Fruit fly (Drosophila melanogaster): ENCODE measurements around the gene CG42337.

The CG42337 gene

DNA sequence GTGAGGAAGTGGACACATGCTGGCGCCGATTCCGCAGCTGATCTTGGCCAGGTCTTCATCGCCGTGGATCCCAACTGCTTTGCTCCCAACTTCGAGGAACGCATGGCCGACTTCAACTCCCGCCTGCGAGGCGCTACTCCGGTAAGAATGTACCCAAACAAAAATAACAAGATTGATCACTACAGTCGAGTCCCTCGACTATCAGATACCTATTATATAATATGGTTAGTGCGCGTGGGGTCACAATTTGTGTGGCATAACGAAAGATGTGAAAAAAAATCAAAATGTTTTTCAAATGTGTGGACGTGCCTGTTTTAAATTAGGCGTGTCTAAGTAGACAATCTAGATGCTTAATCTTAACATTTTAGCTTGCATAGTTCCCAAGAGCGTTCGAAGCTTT is 13.3 kb upstream of the CG42337 start (continued):
- TF ChIP-seq maf-S (GFP tag; optimal IDR thresholded peaks at IDR 0.05) (no peak), CG16779 (GFP tag; IDR thresholded peaks at IDR 0.05) (no peak), CoRest (tag; optimal IDR thresholded peaks at IDR 0.05) (no peak), Optix (GFP tag; IDR thresholded peaks at IDR 0.05) (no peak), hbn (GFP tag; IDR thresholded peaks at IDR 0.05; ENCODE audit: partially characterized antibody) (no peak), CG3407 (GFP tag; optimal IDR thresholded peaks at IDR 0.05) (no peak), fd64A (GFP tag; optimal IDR thresholded peaks at IDR 0.05) (no peak), chn (GFP tag; optimal IDR thresholded peaks at IDR 0.05) (no peak), dysf (GFP tag; IDR thresholded peaks at IDR 0.05) (no peak), Mrtf (GFP tag; IDR thresholded peaks at IDR 0.05) (no peak), CG5953 (GFP tag; IDR thresholded peaks at IDR 0.05) (no peak), CG43689 (GFP tag; IDR thresholded peaks at IDR 0.05) (no peak), CG10979 (tag; optimal IDR thresholded peaks at IDR 0.05) (no peak), Atf6 (GFP tag; IDR thresholded peaks at IDR 0.05) (no peak), CG8944 (GFP tag; optimal IDR thresholded peaks at IDR 0.05) (no peak), Dp (GFP tag; optimal IDR thresholded peaks at IDR 0.05) (no peak), sim (GFP tag; IDR thresholded peaks at IDR 0.05) (no peak), pum (GFP tag; optimal IDR thresholded peaks at IDR 0.05) (no peak), knrl (GFP tag; IDR thresholded peaks at IDR 0.05; ENCODE audit: partially characterized antibody) (no peak), Side (GFP tag; optimal IDR thresholded peaks at IDR 0.05) (no peak), vfl (GFP tag; optimal IDR thresholded peaks at IDR 0.05) (no peak), Antp (GFP tag; optimal IDR thresholded peaks at IDR 0.05) (no peak), CHES-1-like (GFP tag; optimal IDR thresholded peaks at IDR 0.05) (no peak), vvl (GFP tag; IDR thresholded peaks at IDR 0.05) (no peak), Rfx (GFP tag; IDR thresholded peaks at IDR 0.05) (0 out of 2 replicates have a peak, but pooled peaks have one; percentile 4), ato (GFP tag; IDR thresholded peaks at IDR 0.05; ENCODE audit: partially characterized antibody) (peak; percentile 64; the same call in 1 of the 2 replicates), Trl (optimal IDR thresholded peaks at IDR 0.05) (no peak), Trl (GFP tag; optimal IDR thresholded peaks at IDR 0.05) (no peak), gro (GFP tag; optimal IDR thresholded peaks at IDR 0.05) (no peak), CG7839 (tag; optimal IDR thresholded peaks at IDR 0.05) (no peak), fd3F (GFP tag; optimal IDR thresholded peaks at IDR 0.05) (no peak), CG14965 (GFP tag; optimal IDR thresholded peaks at IDR 0.05; ENCODE audit: borderline replicate concordance) (no peak), CG7372 (GFP tag; IDR thresholded peaks at IDR 0.05) (no peak), CG8388 (GFP tag; optimal IDR thresholded peaks at IDR 0.05) (no peak), Dip2 (GFP tag; IDR thresholded peaks at IDR 0.05) (no peak), CG14667 (GFP tag; IDR thresholded peaks at IDR 0.05) (no peak), cato (GFP tag; optimal IDR thresholded peaks at IDR 0.05; ENCODE audit: borderline replicate concordance) (no peak), E2f2 (GFP tag; IDR thresholded peaks at IDR 0.05) (no peak), ham (GFP tag; IDR thresholded peaks at IDR 0.05) (no peak), dan (GFP tag; IDR thresholded peaks at IDR 0.05) (no peak), CG9817 (tag; optimal IDR thresholded peaks at IDR 0.05) (no peak), CG16815 (GFP tag; optimal IDR thresholded peaks at IDR 0.05) (no peak), emc (GFP tag; optimal IDR thresholded peaks at IDR 0.05) (no peak), Kr (GFP tag; optimal IDR thresholded peaks at IDR 0.05) (no peak), Ssrp (tag; optimal IDR thresholded peaks at IDR 0.05) (no peak), nerfin-2 (GFP tag; IDR thresholded peaks at IDR 0.05; ENCODE audit: partially characterized antibody) (peak; percentile 51; the same call in 1 of the 2 replicates), NfI (GFP tag; optimal IDR thresholded peaks at IDR 0.05) (no peak), CG33557 (GFP tag; optimal IDR thresholded peaks at IDR 0.05) (no peak), grn (GFP tag; optimal IDR thresholded peaks at IDR 0.05) (no peak), CG6175 (GFP tag; IDR thresholded peaks at IDR 0.05) (no peak), org-1 (GFP tag; optimal IDR thresholded peaks at IDR 0.05) (no peak), CG1832 (GFP tag; optimal IDR thresholded peaks at IDR 0.05) (no peak), Chrac-16 (GFP tag; optimal IDR thresholded peaks at IDR 0.05) (no peak)

All from whole organism, embryonic.